Worm (Caenorhabditis elegans) whole organism, L2 larva: ENCODE data around the gene F58H1.8.

Source experiments
- F13H6.1 ChIP-seq: sonication (generic microtip); optimal IDR thresholded peaks from 2 replicates; lab custom pipeline; 2016; ENCODE audit warnings: missing genetic modification characterization, missing compliant biosample characterization
- R02D3.7 ChIP-seq: fragments of 150-350 bp; optimal IDR thresholded peaks from 2 replicates; lab custom pipeline; 2014; ENCODE audit warnings: missing biosample characterization, missing genetic modification characterization
- Y55F3AM.14 ChIP-seq: fragments of 200-800 bp; sonication (Bioruptor generic); optimal IDR thresholded peaks from 2 replicates; lab custom pipeline; 2018; ENCODE audit warnings: mild to moderate bottlenecking, missing genetic modification characterization, missing compliant biosample characterization
- alr-1 ChIP-seq: fragments of 150-350 bp; optimal IDR thresholded peaks from 2 replicates; lab custom pipeline; 2014; ENCODE audit warnings: missing biosample characterization, missing genetic modification characterization
- ama-1 ChIP-seq: fragments of 150-350 bp; optimal IDR thresholded peaks from 2 replicates; lab custom pipeline; 2018; ENCODE audit warnings: inconsistent platforms
- blmp-1 ChIP-seq: sonication (generic microtip); optimal IDR thresholded peaks from 2 replicates; lab custom pipeline; 2017; ENCODE audit warnings: missing genetic modification characterization, mild to moderate bottlenecking, missing compliant biosample characterization, antibody characterized with exemption, moderate library complexity; ENCODE audit not compliant: insufficient read depth
- ceh-82 ChIP-seq: fragments of 150-350 bp; optimal IDR thresholded peaks from 2 replicates; lab custom pipeline; 2014; ENCODE audit warnings: missing biosample characterization, missing genetic modification characterization
- crh-2 ChIP-seq: sonication (generic microtip); optimal IDR thresholded peaks from 2 replicates; lab custom pipeline; 2017; ENCODE audit warnings: missing biosample characterization, missing genetic modification characterization
- elt-1 ChIP-seq: fragments of 150-350 bp; optimal IDR thresholded peaks from 2 replicates; lab custom pipeline; 2014; ENCODE audit warnings: missing biosample characterization, missing genetic modification characterization
- gmeb-1 ChIP-seq: fragments of 150-350 bp; optimal IDR thresholded peaks from 2 replicates; lab custom pipeline; 2014; ENCODE audit warnings: missing biosample characterization, missing genetic modification characterization
- lin-13 ChIP-seq: fragments of 150-350 bp; optimal IDR thresholded peaks from 2 replicates; lab custom pipeline; 2014; ENCODE audit warnings: missing biosample characterization, missing genetic modification reagents, missing genetic modification characterization
- lin-39 ChIP-seq: fragments of 150-350 bp; optimal IDR thresholded peaks from 2 replicates; lab custom pipeline; 2014; ENCODE audit warnings: missing biosample characterization, missing genetic modification reagents, missing genetic modification characterization
- lsy-2 ChIP-seq, 2 experiments: fragments of 150-350 bp in 1 of 2; sonication (generic microtip) in 1 of 2; optimal IDR thresholded peaks; 2 replicates each; lab custom pipeline; 2014 to 2017; ENCODE audit warnings: missing biosample characterization in 2 of 2, missing genetic modification characterization in 2 of 2
- mab-5 ChIP-seq: fragments of 150-350 bp; optimal IDR thresholded peaks from 2 replicates; lab custom pipeline; 2014; ENCODE audit warnings: missing biosample characterization, missing genetic modification characterization
- mbf-1 ChIP-seq: sonication (generic microtip); optimal IDR thresholded peaks from 2 replicates; lab custom pipeline; 2017; ENCODE audit warnings: missing biosample characterization, missing genetic modification characterization
- mdl-1 ChIP-seq, 2 experiments: fragments of 150-350 bp in 1 of 2; sonication (generic microtip) in 1 of 2; optimal IDR thresholded peaks; 2 replicates each; lab custom pipeline; 2017; ENCODE audit warnings: missing biosample characterization in 2 of 2, missing genetic modification characterization in 2 of 2
- nhr-10 ChIP-seq: sonication (generic microtip); optimal IDR thresholded peaks from 2 replicates; lab custom pipeline; 2017; ENCODE audit warnings: missing biosample characterization, missing genetic modification characterization
- nhr-12 ChIP-seq: fragments of 150-350 bp; optimal IDR thresholded peaks from 2 replicates; lab custom pipeline; 2014; ENCODE audit warnings: missing biosample characterization, missing genetic modification characterization
- nhr-129 ChIP-seq: fragments of 150-350 bp; optimal IDR thresholded peaks from 2 replicates; lab custom pipeline; 2014; ENCODE audit warnings: missing biosample characterization, missing genetic modification characterization
- nhr-21 ChIP-seq: fragments of 150-350 bp; optimal IDR thresholded peaks from 2 replicates; lab custom pipeline; 2014; ENCODE audit warnings: missing biosample characterization, missing genetic modification characterization
- nhr-23 ChIP-seq: fragments of 150-350 bp; optimal IDR thresholded peaks from 2 replicates; lab custom pipeline; 2014; ENCODE audit warnings: missing biosample characterization, missing genetic modification reagents, missing genetic modification characterization
- nhr-237 ChIP-seq: fragments of 150-350 bp; optimal IDR thresholded peaks from 2 replicates; lab custom pipeline; 2014; ENCODE audit warnings: missing biosample characterization, missing genetic modification characterization
- nhr-25 ChIP-seq: fragments of 150-350 bp; sonication (generic microtip); optimal IDR thresholded peaks from 3 replicates; lab custom pipeline; 2014; ENCODE audit warnings: missing biosample characterization, missing genetic modification characterization
- nhr-6 ChIP-seq: fragments of 150-350 bp; optimal IDR thresholded peaks from 2 replicates; lab custom pipeline; 2014; ENCODE audit warnings: missing biosample characterization, missing genetic modification characterization
- peb-1 ChIP-seq: fragments of 150-350 bp; optimal IDR thresholded peaks from 2 replicates; lab custom pipeline; 2014; ENCODE audit warnings: missing biosample characterization, missing genetic modification characterization
- sem-4 ChIP-seq: fragments of 150-350 bp; optimal IDR thresholded peaks from 2 replicates; lab custom pipeline; 2014; ENCODE audit warnings: missing biosample characterization, missing genetic modification reagents, missing genetic modification characterization
- skn-1 ChIP-seq: sonication (generic microtip); optimal IDR thresholded peaks from 2 replicates; lab custom pipeline; 2017; ENCODE audit warnings: missing biosample characterization, missing genetic modification characterization
- sma-3 ChIP-seq: sonication (generic microtip); optimal IDR thresholded peaks from 2 replicates; lab custom pipeline; 2016; ENCODE audit warnings: missing genetic modification reagents, missing genetic modification characterization, missing compliant biosample characterization
- sma-9 ChIP-seq, 2 experiments: fragments of 150-350 bp in 1 of 2; sonication (generic microtip) in 1 of 2; optimal IDR thresholded peaks; 2 replicates each; lab custom pipeline; 2014 to 2016; ENCODE audit warnings: missing genetic modification characterization in 2 of 2, mild to moderate bottlenecking in 1 of 2, missing biosample characterization in 1 of 2, missing compliant biosample characterization in 1 of 2, missing genetic modification reagents in 1 of 2, moderate library complexity in 1 of 2
- unc-39 ChIP-seq: fragments of 150-350 bp; optimal IDR thresholded peaks from 2 replicates; lab custom pipeline; 2014; ENCODE audit warnings: missing biosample characterization, missing genetic modification characterization
- ztf-1 ChIP-seq: fragments of 200-800 bp; sonication (Bioruptor generic); conservative IDR thresholded peaks from 2 replicates; pipeline ENCODE4 v1.3.6; 2022; ENCODE audit warnings: missing genetic modification characterization, missing compliant biosample characterization
- ztf-4 ChIP-seq: fragments of 150-350 bp; optimal IDR thresholded peaks from 2 replicates; lab custom pipeline; 2014; ENCODE audit warnings: missing biosample characterization, missing genetic modification characterization

The F58H1.8 gene

DNA sequence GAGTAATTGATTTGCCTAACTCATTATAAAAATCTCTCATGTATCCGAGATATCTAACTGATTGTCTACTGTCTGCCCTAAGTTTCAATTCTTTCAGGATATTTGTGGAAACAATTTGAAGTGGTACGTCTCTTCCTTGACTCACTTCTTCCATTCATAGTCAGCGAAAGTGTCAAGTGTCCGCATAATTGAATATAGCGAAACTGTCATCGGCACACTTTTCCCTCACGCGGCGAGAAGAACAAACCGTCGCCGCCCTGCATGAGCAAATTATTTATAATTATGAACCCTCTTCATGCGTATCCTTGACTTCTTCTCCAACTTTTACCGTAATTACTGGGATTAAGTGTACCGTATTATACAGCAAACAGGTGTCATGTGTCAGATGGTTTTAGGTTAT, 13.6 kb downstream of the F58H1.8 start:
- no peak for TF ChIP-seq ztf-1
- no peak for TF ChIP-seq nhr-129 (tag; lab: Kevin White, UChicago)
- no peak for TF ChIP-seq peb-1 (tag; lab: Kevin White, UChicago)
- TF ChIP-seq unc-39: no peak
- no peak for TF ChIP-seq blmp-1 (tag; lab: Kevin White, UChicago)
- TF ChIP-seq ama-1 (lab: Kevin White, UChicago): no peak
- TF ChIP-seq nhr-25 (tag; lab: Kevin White, UChicago): no peak
- no peak for TF ChIP-seq mbf-1 (tag; lab: Kevin White, UChicago)
- no peak for TF ChIP-seq nhr-237 (tag; lab: Kevin White, UChicago)
- no peak for TF ChIP-seq ztf-4 (tag; lab: Kevin White, UChicago)
- TF ChIP-seq alr-1 (tag; lab: Kevin White, UChicago): no peak
- no peak for TF ChIP-seq nhr-23
- no peak for TF ChIP-seq nhr-12 (tag; lab: Kevin White, UChicago)
- TF ChIP-seq, all 48 proteins: peak for 0

DNA sequence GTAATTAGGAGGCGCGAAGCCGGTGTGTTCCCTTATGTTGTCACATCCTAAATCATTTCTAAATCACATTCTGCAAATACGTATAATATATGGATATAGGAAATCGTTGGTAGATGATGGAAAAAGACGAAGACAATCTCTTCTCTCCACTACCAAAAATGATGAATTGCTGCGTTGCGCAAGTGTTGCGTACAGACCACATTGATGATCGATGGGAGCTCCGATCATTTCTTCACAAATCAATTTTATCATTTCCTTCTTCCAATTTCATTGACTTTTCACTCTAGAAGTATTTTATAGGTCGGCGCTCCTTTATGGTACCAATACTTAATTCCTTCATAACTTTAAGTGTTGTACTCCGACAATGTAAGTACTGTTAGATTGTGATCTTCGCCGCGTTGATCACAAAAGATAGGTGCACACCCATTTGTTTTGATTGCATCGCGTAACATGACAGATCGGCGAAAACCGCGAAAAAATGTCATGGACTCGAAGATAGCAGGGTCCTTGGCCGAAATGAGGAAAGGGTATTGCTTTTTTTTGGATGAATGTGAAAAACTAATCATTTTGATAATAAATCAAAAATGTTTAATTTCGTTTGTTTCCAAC, 14.7 kb downstream of the F58H1.8 start:
- TF ChIP-seq lin-13 (GFP tag; lab: Kevin White, UChicago) (no peak), nhr-129 (tag; lab: Kevin White, UChicago) (no peak), elt-1 (tag; lab: Kevin White, UChicago) (peak; percentile 24)

DNA sequence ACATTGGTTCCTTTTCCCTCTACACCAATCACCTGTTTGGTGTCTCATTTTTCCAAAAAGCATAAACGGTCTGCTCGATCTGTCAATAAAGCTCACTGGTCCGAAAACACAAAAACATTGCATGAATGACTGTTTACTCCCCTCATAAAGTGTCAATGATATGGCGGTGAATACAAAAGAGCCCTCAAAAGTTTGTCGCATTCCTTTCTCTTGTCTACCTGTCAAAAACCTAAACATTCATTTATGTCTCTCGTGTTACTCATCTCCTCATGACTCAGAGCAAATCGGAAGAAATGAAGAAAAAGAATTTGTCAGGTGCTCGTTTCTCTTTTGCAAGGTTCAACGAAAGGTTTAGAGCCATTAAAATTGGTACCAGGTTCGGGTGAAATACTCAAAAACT, 16.3 kb downstream of the F58H1.8 start:
- TF ChIP-seq R02D3.7 (tag; lab: Kevin White, UChicago) (no peak), elt-1 (tag; lab: Kevin White, UChicago) (no peak), gmeb-1 (no peak)

DNA sequence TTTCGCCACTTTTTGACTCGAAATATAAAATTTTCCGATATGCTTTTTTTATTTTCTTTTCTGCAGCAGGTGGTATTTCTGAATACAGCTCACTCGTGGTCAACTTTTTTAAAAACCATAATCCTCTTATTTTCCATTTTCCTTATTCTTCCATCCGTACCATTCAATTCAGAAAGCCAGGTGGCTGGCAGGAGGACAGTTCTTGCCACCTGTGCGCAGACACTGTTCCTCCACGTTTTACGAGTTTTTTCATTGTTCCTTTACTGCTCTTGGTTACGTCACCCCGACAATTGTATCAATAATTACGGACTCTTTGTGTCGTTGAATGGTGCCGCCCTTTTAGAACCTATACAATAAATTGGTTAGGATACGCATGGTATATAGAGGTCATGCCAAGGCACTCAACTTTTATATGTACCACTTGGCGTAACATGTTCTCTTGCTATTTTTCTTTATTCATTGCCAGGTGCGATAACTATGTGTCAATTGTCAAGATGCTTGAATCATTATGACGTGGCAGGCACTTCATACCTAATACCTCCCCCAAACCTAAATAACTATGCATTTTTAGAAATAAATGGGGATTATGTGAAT, 18.0 kb downstream of the F58H1.8 start:
- TF ChIP-seq gmeb-1: no peak

DNA sequence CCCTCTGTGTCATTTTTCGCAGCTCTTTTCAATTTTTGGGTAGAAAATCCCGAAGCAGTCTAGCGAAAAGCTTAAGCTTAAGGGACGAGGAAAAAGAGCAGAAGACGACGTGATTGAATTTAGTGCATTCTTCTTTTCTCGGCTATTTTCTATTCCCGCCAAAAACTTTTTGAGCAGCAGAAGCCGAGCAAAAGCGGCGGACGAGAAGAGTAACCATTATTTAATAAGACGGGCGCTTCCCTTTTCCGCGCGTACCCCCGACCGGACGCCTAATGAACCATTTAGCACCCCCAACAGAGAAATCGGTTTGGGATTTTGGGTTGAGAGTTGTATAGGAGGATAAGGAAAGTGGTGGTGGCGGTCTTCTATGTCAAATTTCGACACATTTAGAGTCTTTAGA, 18.7 kb downstream of the F58H1.8 start:
- TF ChIP-seq mab-5 (tag; lab: Kevin White, UChicago) (no peak), nhr-23 (no peak), ama-1 (lab: Kevin White, UChicago) (no peak), nhr-21 (tag; lab: Kevin White, UChicago) (no peak), lin-39 (tag; lab: Kevin White, UChicago) (no peak), ceh-82 (tag; lab: Kevin White, UChicago) (no peak)

DNA sequence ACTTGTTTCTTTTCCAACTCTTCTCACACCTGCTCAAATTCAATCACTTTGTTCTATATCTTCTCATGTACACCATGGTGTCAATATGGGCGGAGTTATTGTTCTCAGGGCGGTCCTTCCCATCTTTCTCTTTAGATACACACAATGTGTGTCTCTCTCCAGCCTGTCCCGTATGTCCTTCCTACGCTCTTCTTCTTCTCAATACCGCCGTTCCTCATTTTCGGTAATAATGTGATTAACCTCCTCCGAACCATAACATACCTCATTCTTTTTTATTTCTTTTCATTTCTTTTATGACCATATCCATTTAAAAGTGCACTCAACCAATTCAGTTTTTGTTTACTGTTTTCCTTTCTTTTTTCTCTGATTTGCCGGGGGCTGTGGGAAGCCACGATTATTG, 20.7 kb downstream of the F58H1.8 start:
- TF ChIP-seq nhr-6 (tag; lab: Kevin White, UChicago) (no peak), skn-1 (no peak), sma-3 (GFP tag; lab: Kevin White, UChicago) (no peak), crh-2 (tag; lab: Kevin White, UChicago) (no peak), sma-9 (GFP tag; optimal IDR thresholded peaks at IDR 0.05; lab: Kevin White, UChicago) (no peak), sma-9 (tag; optimal IDR thresholded peaks at IDR 0.05; lab: Kevin White, UChicago) (no peak), mab-5 (tag; lab: Kevin White, UChicago) (no peak), lsy-2 (tag; optimal IDR thresholded peaks at IDR 0.05; lab: Kevin White, UChicago) (no peak), nhr-10 (tag; lab: Kevin White, UChicago) (no peak), sem-4 (no peak), nhr-129 (tag; lab: Kevin White, UChicago) (no peak), mdl-1 (tag; optimal IDR thresholded peaks at IDR 0.05; lab: Kevin White, UChicago) (no peak), nhr-21 (tag; lab: Kevin White, UChicago) (no peak), elt-1 (tag; lab: Kevin White, UChicago) (no peak), Y55F3AM.14 (GFP tag; lab: Kevin White, UChicago) (no peak), F13H6.1 (tag; lab: Kevin White, UChicago) (no peak), blmp-1 (tag; lab: Kevin White, UChicago) (no peak)
